Worm (Caenorhabditis elegans): Measurements from ENCODE around the gene C27H5.12.

C27H5.12 gene

ce11 chrII:7139064-7139463 is 22.3 kb downstream of the C27H5.12 start:
- TF ChIP-seq daf-19 (GFP tag; conservative IDR thresholded peaks at IDR 0.05) (no peak), unc-62 (GFP tag; optimal IDR thresholded peaks at IDR 0.05 in 1 of 2) (peak in 1 of 2 experiments; percentile 53), unc-62 (tag; optimal IDR thresholded peaks at IDR 0.05) (no peak), tag-97 (GFP tag; IDR thresholded peaks at IDR 0.05) (no peak), spr-1 (tag; optimal IDR thresholded peaks at IDR 0.05) (no peak), hlh-30 (tag; optimal IDR thresholded peaks at IDR 0.05; ENCODE audit: insufficient read depth) (no peak), skn-1 (tag; optimal IDR thresholded peaks at IDR 0.05) (no peak), ceh-28 (tag; optimal IDR thresholded peaks at IDR 0.05) (no peak), pqm-1 (tag; optimal IDR thresholded peaks at IDR 0.05) (peak; percentile 86), arid-1 (GFP tag; conservative IDR thresholded peaks at IDR 0.05) (no peak), daf-16 (GFP tag; optimal IDR thresholded peaks at IDR 0.05) (no peak), daf-16 (tag; optimal IDR thresholded peaks at IDR 0.05) (peak; percentile 92), nhr-42 (GFP tag; IDR thresholded peaks at IDR 0.05) (no peak), php-3 (GFP tag; IDR thresholded peaks at IDR 0.05) (peak; percentile 65), duxl-1 (tag; optimal IDR thresholded peaks at IDR 0.05; ENCODE audit: poor library complexity) (no peak), nhr-28 (tag; optimal IDR thresholded peaks at IDR 0.05) (peak; percentile 60)

- TF ChIP-seq R02D3.7 (tag; optimal IDR thresholded peaks at IDR 0.05) (no peak), nhr-25 (tag; optimal IDR thresholded peaks at IDR 0.05; ENCODE audit: borderline replicate concordance, insufficient read depth) (no peak), unc-62 (GFP tag; optimal IDR thresholded peaks at IDR 0.05 in 1 of 2) (peak in 1 of 2 experiments; percentile 55), unc-62 (tag; optimal IDR thresholded peaks at IDR 0.05) (no peak), unc-130 (GFP tag; optimal IDR thresholded peaks at IDR 0.05) (peak; percentile 23), arid-1 (GFP tag; conservative IDR thresholded peaks at IDR 0.05) (no peak), lsy-2 (tag; optimal IDR thresholded peaks at IDR 0.05) (peak in 1 of 2 experiments; percentile 96), dmd-6 (GFP tag; IDR thresholded peaks at IDR 0.05) (no peak), spr-3 (GFP tag; optimal IDR thresholded peaks at IDR 0.05) (no peak), mdl-1 (tag; optimal IDR thresholded peaks at IDR 0.05) (no peak), daf-12 (tag; optimal IDR thresholded peaks at IDR 0.05) (no peak), nhr-11 (tag; optimal IDR thresholded peaks at IDR 0.05) (no peak), daf-16 (GFP tag; optimal IDR thresholded peaks at IDR 0.05) (no peak), daf-16 (tag; optimal IDR thresholded peaks at IDR 0.05) (peak; percentile 74), aha-1 (tag) (no peak), ceh-28 (tag; optimal IDR thresholded peaks at IDR 0.05) (no peak), mep-1 (tag; optimal IDR thresholded peaks at IDR 0.05) (no peak), lin-38 (GFP tag; IDR thresholded peaks at IDR 0.05) (peak; percentile 43)
Observed at ce11 chrII:7131871-7132693, 29.3 kb downstream of the C27H5.12 start, which contains the start of the genes T07F8.4 and gld-3. Gene T07F8.4, minus strand, starts transcription at chrII:7132032. Gene gld-3, plus strand, starts transcription at chrII:7132643.

ce11 chrII:7126457-7126856 is 35.0 kb downstream of the C27H5.12 start, which contains the start of gene F10E7.1:
Gene F10E7.1, plus strand, starts transcription at chrII:7126757.
- TF ChIP-seq unc-62 (GFP tag; optimal IDR thresholded peaks at IDR 0.05 in 1 of 2) (peak in 1 of 2 experiments; percentile 49), unc-62 (tag; optimal IDR thresholded peaks at IDR 0.05) (no peak), mep-1 (tag; optimal IDR thresholded peaks at IDR 0.05) (no peak)

ce11 chrII:7122661-7123418 is 38.6 kb downstream of the C27H5.12 start, which contains the start of gene F10E7.11:
Gene F10E7.11, minus strand, starts transcription at chrII:7122892.
- TF ChIP-seq ztf-7 (tag; optimal IDR thresholded peaks at IDR 0.05), result no peak
- TF ChIP-seq lin-29 (GFP tag; IDR thresholded peaks at IDR 0.05), result no peak
- TF ChIP-seq mxl-3 (GFP tag; optimal IDR thresholded peaks at IDR 0.05), result no peak
- TF ChIP-seq dmd-9 (GFP tag; IDR thresholded peaks at IDR 0.05), result no peak
- peak; percentile 0 for TF ChIP-seq dpl-1 (GFP tag; optimal IDR thresholded peaks at IDR 0.05)
- TF ChIP-seq ctbp-1 (GFP tag; IDR thresholded peaks at IDR 0.05), result peak; percentile 48; the same call in 1 of the 2 replicates
- TF ChIP-seq daf-12 (tag; optimal IDR thresholded peaks at IDR 0.05), result no peak
- no peak for TF ChIP-seq egl-27 (tag; optimal IDR thresholded peaks at IDR 0.05)
- no peak for TF ChIP-seq lin-15B (tag; optimal IDR thresholded peaks at IDR 0.05)
- no peak for TF ChIP-seq lin-13 (GFP tag; optimal IDR thresholded peaks at IDR 0.05)
- TF ChIP-seq R02D3.7 (tag; optimal IDR thresholded peaks at IDR 0.05), result no peak
- TF ChIP-seq Y48G9A.11 (GFP tag; IDR thresholded peaks at IDR 0.05), result 0 out of 2 replicates have a peak, but pooled peaks have one; percentile 26
- TF ChIP-seq ceh-44 (GFP tag; IDR thresholded peaks at IDR 0.05), result no peak
- TF ChIP-seq daf-16 (GFP tag; optimal IDR thresholded peaks at IDR 0.05), result no peak
- TF ChIP-seq daf-16 (tag; optimal IDR thresholded peaks at IDR 0.05), result no peak
- TF ChIP-seq fkh-10 (GFP tag; optimal IDR thresholded peaks at IDR 0.05), result no peak
- no peak for TF ChIP-seq zip-2 (tag; optimal IDR thresholded peaks at IDR 0.05)
- no peak for TF ChIP-seq pqm-1 (tag; optimal IDR thresholded peaks at IDR 0.05)
- TF ChIP-seq hlh-30 (tag; optimal IDR thresholded peaks at IDR 0.05; ENCODE audit: insufficient read depth), result no peak
- TF ChIP-seq snpc-1.2 (GFP tag; IDR thresholded peaks at IDR 0.05), result no peak

Data from whole organism, L4 larva.